Worm (Caenorhabditis elegans) whole organism, L1 larva: ENCODE results near the gene T05B11.4.
"Not testable (repeated sequence)": the region's sequence is repeated elsewhere in the genome, so short reads cannot be mapped to it uniquely, and the experiment has no call there.

Experiments
- F16B12.6 ChIP-seq: fragments of 150-350 bp; optimal IDR thresholded peaks from 2 replicates; lab custom pipeline; 2014; ENCODE audit warnings: missing biosample characterization, missing genetic modification characterization
- alr-1 ChIP-seq: fragments of 200-800 bp; sonication (Bioruptor generic); optimal IDR thresholded peaks from 2 replicates; lab custom pipeline; 2018; ENCODE audit warnings: borderline replicate concordance, mild to moderate bottlenecking, missing genetic modification characterization, missing compliant biosample characterization
- ceh-90 ChIP-seq: sonication (generic microtip); optimal IDR thresholded peaks from 2 replicates; lab custom pipeline; 2016; ENCODE audit warnings: missing genetic modification characterization, missing compliant biosample characterization
- dpl-1 ChIP-seq, 3 experiments: fragments of 150-350 bp in 2 of 3; sonication (generic microtip) in 1 of 3; optimal IDR thresholded peaks; 2 replicates each; lab custom pipeline; 2014 to 2017; ENCODE audit warnings: missing biosample characterization in 3 of 3, missing genetic modification characterization in 3 of 3, missing genetic modification reagents in 3 of 3
- dsc-1 ChIP-seq: sonication (generic microtip); optimal IDR thresholded peaks from 2 replicates; lab custom pipeline; 2016; ENCODE audit warnings: mild to moderate bottlenecking, missing genetic modification characterization, missing compliant biosample characterization
- efl-3 ChIP-seq: fragments of 200-800 bp; sonication (Bioruptor generic); optimal IDR thresholded peaks from 2 replicates; lab custom pipeline; 2018; ENCODE audit warnings: mild to moderate bottlenecking, missing genetic modification characterization, missing compliant biosample characterization
- ets-5 ChIP-seq: fragments of 200-800 bp; sonication (Bioruptor generic); IDR thresholded peaks from 2 replicates; pipeline ENCODE4 v1.3.6; 2022; ENCODE audit warnings: missing genetic modification characterization, missing compliant biosample characterization
- hlh-4 ChIP-seq: sonication (generic microtip); optimal IDR thresholded peaks from 2 replicates; lab custom pipeline; 2016; ENCODE audit warnings: mild to moderate bottlenecking, missing genetic modification characterization, missing compliant biosample characterization
- hpl-2 ChIP-seq: fragments of 150-350 bp; optimal IDR thresholded peaks from 2 replicates; lab custom pipeline; 2014; ENCODE audit warnings: missing biosample characterization, missing genetic modification reagents, missing genetic modification characterization
- irx-1 ChIP-seq: sonication (generic microtip); optimal IDR thresholded peaks from 2 replicates; lab custom pipeline; 2016; ENCODE audit warnings: missing genetic modification characterization, missing compliant biosample characterization
- lin-39 ChIP-seq: fragments of 150-350 bp; optimal IDR thresholded peaks from 2 replicates; lab custom pipeline; 2014; ENCODE audit warnings: missing biosample characterization, missing genetic modification reagents, missing genetic modification characterization
- mab-9 ChIP-seq: fragments of 200-800 bp; sonication (Bioruptor generic); IDR thresholded peaks from 2 replicates; pipeline ENCODE4 v1.3.6; 2022; ENCODE audit warnings: missing genetic modification reagents, missing genetic modification characterization, missing compliant biosample characterization
- mef-2 ChIP-seq: fragments of 150-350 bp; optimal IDR thresholded peaks from 2 replicates; lab custom pipeline; 2014; ENCODE audit warnings: missing biosample characterization, missing genetic modification characterization
- nhr-20 ChIP-seq: sonication (generic microtip); optimal IDR thresholded peaks from 2 replicates; lab custom pipeline; 2016; ENCODE audit warnings: mild to moderate bottlenecking, missing genetic modification characterization, missing compliant biosample characterization
- nhr-28 ChIP-seq: fragments of 150-350 bp; optimal IDR thresholded peaks from 2 replicates; lab custom pipeline; 2014; ENCODE audit warnings: missing biosample characterization, missing genetic modification characterization
- nhr-47 ChIP-seq: sonication (generic microtip); optimal IDR thresholded peaks from 2 replicates; lab custom pipeline; 2016; ENCODE audit warnings: mild to moderate bottlenecking, missing genetic modification characterization, moderate library complexity, missing compliant biosample characterization
- nhr-71 ChIP-seq: sonication (generic microtip); optimal IDR thresholded peaks from 2 replicates; lab custom pipeline; 2016; ENCODE audit warnings: mild to moderate bottlenecking, missing genetic modification characterization, moderate library complexity, missing compliant biosample characterization
- nhr-76 ChIP-seq: sonication (generic microtip); optimal IDR thresholded peaks from 2 replicates; lab custom pipeline; 2017; ENCODE audit warnings: missing biosample characterization, missing genetic modification characterization
- rnt-1 ChIP-seq: sonication (generic microtip); optimal IDR thresholded peaks from 2 replicates; lab custom pipeline; 2016; ENCODE audit warnings: mild to moderate bottlenecking, missing genetic modification characterization, moderate library complexity, missing compliant biosample characterization
- snu-23 ChIP-seq: sonication (generic microtip); optimal IDR thresholded peaks from 2 replicates; lab custom pipeline; 2016; ENCODE audit warnings: missing genetic modification characterization, missing compliant biosample characterization
- tbx-2 ChIP-seq: sonication (generic microtip); optimal IDR thresholded peaks from 2 replicates; lab custom pipeline; 2016; ENCODE audit warnings: missing genetic modification characterization, missing compliant biosample characterization
- unc-130 ChIP-seq: fragments of 150-350 bp; optimal IDR thresholded peaks from 2 replicates; lab custom pipeline; 2017; ENCODE audit warnings: missing biosample characterization, missing genetic modification characterization, inconsistent platforms

Gene T05B11.4

ce11 chrV:7708525-7708924 lies 45.9 kb downstream of the T05B11.4 start, which contains the start of gene ZK105.11:
ZK105.11 (minus strand) TSS chrV:7708625.
- TF ChIP-seq nhr-76 (tag; lab: Kevin White, UChicago): no peak
- TF ChIP-seq ceh-90: no peak
- TF ChIP-seq irx-1 (tag; lab: Kevin White, UChicago): no peak
- no peak for TF ChIP-seq hlh-4 (tag; lab: Kevin White, UChicago)

ce11 chrV:7705316-7705715 lies 49.1 kb downstream of the T05B11.4 start, which contains the start of gene srw-3:
srw-3 (plus strand) TSS chrV:7705616.
- TF ChIP-seq F16B12.6 (tag; lab: Kevin White, UChicago) (no peak), dsc-1 (tag; lab: Kevin White, UChicago) (no peak), nhr-28 (tag; lab: Kevin White, UChicago) (no peak), tbx-2 (tag; lab: Kevin White, UChicago) (no peak), efl-3 (no peak), alr-1 (tag; lab: Kevin White, UChicago) (no peak), unc-130 (no peak), mef-2 (tag; lab: Kevin White, UChicago) (no peak), nhr-47 (tag; lab: Kevin White, UChicago) (no peak), nhr-20 (tag; lab: Kevin White, UChicago) (no peak), rnt-1 (no peak), hpl-2 (GFP tag; lab: Kevin White, UChicago) (no peak), ets-5 (no peak), lin-39 (no peak), snu-23 (no peak), mab-9 (GFP tag; lab: Robert Waterston, UW) (no peak)

- TF ChIP-seq alr-1 (tag; lab: Kevin White, UChicago); nhr-71; dpl-1 (GFP tag; optimal IDR thresholded peaks at IDR 0.05; lab: Kevin White, UChicago): not testable (repeated sequence)
Observed at ce11 chrV:7703536-7703935, 50.9 kb downstream of the T05B11.4 start, which contains the start of gene srsx-40. srsx-40 (minus strand) TSS chrV:7703636.
